Fruit fly (Drosophila melanogaster): ENCODE results near the gene uif.

- TF ChIP-seq EcR (GFP tag; optimal IDR thresholded peaks at IDR 0.05) (no peak), CG14655 (GFP tag; optimal IDR thresholded peaks at IDR 0.05) (no peak), CG13204 (GFP tag; optimal IDR thresholded peaks at IDR 0.05) (no peak), Pif1B (GFP tag; optimal IDR thresholded peaks at IDR 0.05) (no peak), Ets98B (GFP tag; IDR thresholded peaks at IDR 0.05) (no peak), CG10348 (GFP tag; IDR thresholded peaks at IDR 0.05) (no peak), Pif1A (GFP tag; optimal IDR thresholded peaks at IDR 0.05) (no peak), fd96Ca (GFP tag; IDR thresholded peaks at IDR 0.05) (no peak), rn (GFP tag; IDR thresholded peaks at IDR 0.05) (no peak), CG15710 (tag; optimal IDR thresholded peaks at IDR 0.05) (no peak), CG32121 (GFP tag; IDR thresholded peaks at IDR 0.05) (no peak), CG4496 (GFP tag; IDR thresholded peaks at IDR 0.05) (no peak)
Measured at dm6 chr2L:7007564-7007963, 2.6 kb downstream of the uif start.

All from whole organism, pupa.